Worm (Caenorhabditis elegans) whole organism, L2 larva: ENCODE data around the gene F37C4.8.

Experiments
- R02D3.7 ChIP-seq: fragments of 150-350 bp; optimal IDR thresholded peaks from 2 replicates; lab custom pipeline; 2014; ENCODE audit warnings: missing biosample characterization, missing genetic modification characterization
- ama-1 ChIP-seq: fragments of 150-350 bp; optimal IDR thresholded peaks from 2 replicates; lab custom pipeline; 2018; ENCODE audit warnings: inconsistent platforms
- lin-39 ChIP-seq: fragments of 150-350 bp; optimal IDR thresholded peaks from 2 replicates; lab custom pipeline; 2014; ENCODE audit warnings: missing biosample characterization, missing genetic modification reagents, missing genetic modification characterization
- nhr-11 ChIP-seq: fragments of 150-350 bp; optimal IDR thresholded peaks from 2 replicates; lab custom pipeline; 2014; ENCODE audit warnings: missing biosample characterization, missing genetic modification characterization
- nhr-12 ChIP-seq: fragments of 150-350 bp; optimal IDR thresholded peaks from 2 replicates; lab custom pipeline; 2014; ENCODE audit warnings: missing biosample characterization, missing genetic modification characterization

DNA sequence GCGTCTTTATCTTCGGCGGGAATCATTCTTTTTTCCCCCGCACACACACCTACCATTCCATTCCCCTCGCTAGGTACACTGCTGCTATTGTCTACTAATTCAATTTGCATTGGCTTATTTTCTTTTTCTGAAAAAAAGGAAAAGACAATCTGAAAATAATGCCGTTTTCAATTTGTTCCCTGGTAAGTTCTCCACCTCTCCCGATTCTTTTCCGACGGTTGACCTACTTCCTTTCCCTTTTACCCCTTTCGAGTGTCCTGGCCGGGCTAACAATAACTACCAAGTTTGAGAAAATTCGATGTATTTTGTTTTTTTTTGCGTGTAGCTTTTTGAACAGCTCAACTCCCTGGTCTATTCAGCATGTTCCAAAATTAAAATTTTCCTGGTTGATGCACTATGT, 13.8 kb downstream of the F37C4.8 start, which contains the start of gene F37C4.4:
- no peak for TF ChIP-seq nhr-11 (tag; lab: Kevin White, UChicago)
- no peak for TF ChIP-seq ama-1 (lab: Kevin White, UChicago)
- TF ChIP-seq R02D3.7, result no peak
- no peak for TF ChIP-seq lin-39
- no peak for TF ChIP-seq nhr-12 (tag; lab: Kevin White, UChicago)
